Worm (Caenorhabditis elegans): ENCODE measurements around the gene gon-1.
A peak's percentile ranks its signal among the peaks of the same experiment; 100 is the strongest.

The gon-1 gene

ce11 chrIV:9953333-9953732 lies at the start of gene gon-1:
Gene gon-1, minus strand, starts transcription at chrIV:9953433.
- TF ChIP-seq tag-97 (GFP tag; IDR thresholded peaks at IDR 0.05) (no peak), arid-1 (GFP tag; conservative IDR thresholded peaks at IDR 0.05) (no peak), zip-2 (tag; optimal IDR thresholded peaks at IDR 0.05) (no peak), mes-2 (tag; optimal IDR thresholded peaks at IDR 0.05; ENCODE audit: poor library complexity, severe bottlenecking) (no peak), Y5F2A.4 (GFP tag; optimal IDR thresholded peaks at IDR 0.05) (no peak), nhr-76 (tag; optimal IDR thresholded peaks at IDR 0.05) (no peak), dve-1 (tag; optimal IDR thresholded peaks at IDR 0.05; ENCODE audit: insufficient read depth) (no peak), ZK546.5 (tag; optimal IDR thresholded peaks at IDR 0.05) (no peak), gei-8 (GFP tag; optimal IDR thresholded peaks at IDR 0.05) (no peak), mxl-3 (GFP tag; optimal IDR thresholded peaks at IDR 0.05) (no peak), nhr-41 (GFP tag; IDR thresholded peaks at IDR 0.05) (no peak)

ce11 chrIV:10001748-10002147 lies 48.5 kb upstream of the gon-1 start, which contains the start of gene C47E12.3:
Gene C47E12.3, minus strand, starts transcription at chrIV:10001848.
- TF ChIP-seq duxl-1 (tag; optimal IDR thresholded peaks at IDR 0.05; ENCODE audit: poor library complexity), result no peak
- TF ChIP-seq Y105C5A.15 (GFP tag; IDR thresholded peaks at IDR 0.05), result no peak
- TF ChIP-seq snpc-1.2 (GFP tag; IDR thresholded peaks at IDR 0.05), result no peak
- TF ChIP-seq hmg-1.1 (GFP tag; IDR thresholded peaks at IDR 0.05), result no peak
- no peak for TF ChIP-seq attf-4 (tag; optimal IDR thresholded peaks at IDR 0.05)
- no peak for TF ChIP-seq nhr-25 (tag; optimal IDR thresholded peaks at IDR 0.05; ENCODE audit: borderline replicate concordance, insufficient read depth)
- TF ChIP-seq madf-9 (GFP tag; conservative IDR thresholded peaks at IDR 0.05), result no peak
- TF ChIP-seq unc-130 (GFP tag; optimal IDR thresholded peaks at IDR 0.05), result no peak
- no peak for TF ChIP-seq Y75B8A.6 (GFP tag; IDR thresholded peaks at IDR 0.05)
- TF ChIP-seq pqm-1 (tag; optimal IDR thresholded peaks at IDR 0.05), result no peak
- no peak for TF ChIP-seq D1046.2 (GFP tag; IDR thresholded peaks at IDR 0.05)
- no peak for TF ChIP-seq nhr-76 (tag; optimal IDR thresholded peaks at IDR 0.05)
- TF ChIP-seq egl-27 (tag; optimal IDR thresholded peaks at IDR 0.05), result no peak
- TF ChIP-seq hlh-11 (tag; optimal IDR thresholded peaks at IDR 0.05), result no peak
- TF ChIP-seq php-3 (GFP tag; IDR thresholded peaks at IDR 0.05), result no peak

ce11 chrIV:9998487-9999218 lies 45.4 kb upstream of the gon-1 start, which contains the start of gene pyp-1:
Gene pyp-1, minus strand, starts transcription at chrIV:9998925.
- TF ChIP-seq ceh-20 (GFP tag; IDR thresholded peaks at IDR 0.05), result no peak
- no peak for TF ChIP-seq set-16 (GFP tag; IDR thresholded peaks at IDR 0.05)
- TF ChIP-seq F49E8.2 (tag; optimal IDR thresholded peaks at IDR 0.05; ENCODE audit: borderline replicate concordance), result no peak
- TF ChIP-seq saeg-2 (GFP tag; IDR thresholded peaks at IDR 0.05), result no peak
- no peak for TF ChIP-seq jun-1 (tag; optimal IDR thresholded peaks at IDR 0.05)
- no peak for TF ChIP-seq madf-9 (GFP tag; conservative IDR thresholded peaks at IDR 0.05)
- no peak for TF ChIP-seq nhr-25 (tag; optimal IDR thresholded peaks at IDR 0.05; ENCODE audit: borderline replicate concordance, insufficient read depth)
- 0 out of 2 replicates have a peak, but pooled peaks have one; percentile 4 for TF ChIP-seq arid-1 (GFP tag; conservative IDR thresholded peaks at IDR 0.05)
- TF ChIP-seq egl-27 (tag; optimal IDR thresholded peaks at IDR 0.05), result no peak
- no peak for TF ChIP-seq sdz-12 (GFP tag; optimal IDR thresholded peaks at IDR 0.05)
- no peak for TF ChIP-seq T20F7.1 (GFP tag; optimal IDR thresholded peaks at IDR 0.05)
- peak; percentile 40 for TF ChIP-seq mes-2 (tag; optimal IDR thresholded peaks at IDR 0.05; ENCODE audit: poor library complexity, severe bottlenecking)
- TF ChIP-seq egl-43 (GFP tag; IDR thresholded peaks at IDR 0.05), result no peak
- no peak for TF ChIP-seq ztf-11 (tag; optimal IDR thresholded peaks at IDR 0.05)
- no peak for TF ChIP-seq Y75B8A.6 (GFP tag; IDR thresholded peaks at IDR 0.05)
- TF ChIP-seq hlh-30 (tag; optimal IDR thresholded peaks at IDR 0.05; ENCODE audit: insufficient read depth), result peak; percentile 30
- no peak for TF ChIP-seq ama-1 (optimal IDR thresholded peaks at IDR 0.05)
- no peak for TF ChIP-seq Y5F2A.4 (GFP tag; optimal IDR thresholded peaks at IDR 0.05)
- TF ChIP-seq madf-5 (GFP tag; IDR thresholded peaks at IDR 0.05), result no peak
- TF ChIP-seq pqm-1 (tag; optimal IDR thresholded peaks at IDR 0.05), result peak; percentile 6
- TF ChIP-seq aha-1 (tag), result no peak
- no peak for TF ChIP-seq hmg-1.1 (GFP tag; IDR thresholded peaks at IDR 0.05)
- TF ChIP-seq F26F4.8 (GFP tag; conservative IDR thresholded peaks at IDR 0.05), result no peak
- peak; percentile 67 for TF ChIP-seq nhr-28 (tag; optimal IDR thresholded peaks at IDR 0.05)
- TF ChIP-seq daf-16 (GFP tag; optimal IDR thresholded peaks at IDR 0.05), result peak in 1 of 2 experiments; percentile 68
- peak; percentile 92 for TF ChIP-seq daf-16 (tag; optimal IDR thresholded peaks at IDR 0.05)
- no peak for TF ChIP-seq ZK546.5 (tag; optimal IDR thresholded peaks at IDR 0.05)
- 0 out of 2 replicates have a peak, but pooled peaks have one; percentile 12 for TF ChIP-seq mdt-29 (GFP tag; IDR thresholded peaks at IDR 0.05)
- TF ChIP-seq attf-4 (tag; optimal IDR thresholded peaks at IDR 0.05), result no peak
- TF ChIP-seq nhr-6 (tag; optimal IDR thresholded peaks at IDR 0.05), result no peak
- TF ChIP-seq skn-1 (tag; optimal IDR thresholded peaks at IDR 0.05), result no peak
